Fruit fly (Drosophila melanogaster) whole organism, embryonic: ENCODE results near the gene CG8372.

Source experiments
- CG10462 ChIP-seq: fragments of 200-800 bp; sonication (Bioruptor generic); optimal IDR thresholded peaks from 2 replicates; lab custom pipeline; 2016; ENCODE audit warnings: missing biosample characterization, missing genetic modification characterization
- CG13894 ChIP-seq: fragments of 200-800 bp; sonication (Bioruptor generic); optimal IDR thresholded peaks from 3 replicates; lab custom pipeline; 2018; ENCODE audit warnings: missing biosample characterization, mild to moderate bottlenecking, missing genetic modification characterization, moderate library complexity
- CG16863 ChIP-seq: fragments of 200-800 bp; sonication (Bioruptor generic); optimal IDR thresholded peaks from 3 replicates; lab custom pipeline; 2016; ENCODE audit warnings: missing biosample characterization, missing genetic modification characterization
- CG2199 ChIP-seq: fragments of 200-800 bp; sonication (Bioruptor generic); IDR thresholded peaks from 3 replicates; pipeline ENCODE4 v1.3.6; 2022; ENCODE audit warnings: missing biosample characterization, missing genetic modification characterization
- Elba2 ChIP-seq: fragments of 200-800 bp; sonication (Bioruptor generic); optimal IDR thresholded peaks from 3 replicates; lab custom pipeline; 2016; ENCODE audit warnings: missing biosample characterization, missing genetic modification characterization
- H2.0 ChIP-seq: fragments of 200-800 bp; sonication (Bioruptor generic); IDR thresholded peaks from 2 replicates; pipeline ENCODE4 v1.3.6; 2022; ENCODE audit warnings: missing biosample characterization, missing genetic modification characterization
- Mad ChIP-seq: fragments of 200-800 bp; sonication (Bioruptor generic); optimal IDR thresholded peaks from 2 replicates; lab custom pipeline; 2016; ENCODE audit warnings: missing biosample characterization, missing genetic modification characterization
- Med ChIP-seq: fragments of 200-800 bp; sonication (Bioruptor generic); peaks from one replicate; lab custom pipeline; 2016; ENCODE audit warnings: missing biosample characterization, missing genetic modification characterization, mild to moderate bottlenecking, inconsistent platforms, moderate library complexity
- bab2 ChIP-seq: fragments of 200-800 bp; sonication (Bioruptor generic); optimal IDR thresholded peaks from 2 replicates; lab custom pipeline; 2016; ENCODE audit warnings: missing biosample characterization, missing genetic modification characterization
- bowl ChIP-seq: fragments of 200-800 bp; sonication (Bioruptor generic); IDR thresholded peaks from 2 replicates; pipeline ENCODE4 v1.3.6; 2022; ENCODE audit warnings: missing biosample characterization, missing genetic modification characterization
- fd64A ChIP-seq: fragments of 200-800 bp; sonication (Bioruptor generic); optimal IDR thresholded peaks from 3 replicates; lab custom pipeline; 2018; ENCODE audit warnings: missing biosample characterization, mild to moderate bottlenecking, missing genetic modification characterization
- knrl ChIP-seq: fragments of 200-800 bp; sonication (Bioruptor generic); IDR thresholded peaks from 3 replicates; pipeline ENCODE4 v1.3.6; 2022; ENCODE audit warnings: missing biosample characterization, missing genetic modification characterization; ENCODE audit not compliant: partially characterized antibody
- mam ChIP-seq: fragments of 200-800 bp; sonication (Bioruptor generic); optimal IDR thresholded peaks from 3 replicates; lab custom pipeline; 2016; ENCODE audit warnings: missing biosample characterization, missing genetic modification characterization
- seq ChIP-seq: fragments of 200-800 bp; sonication (Bioruptor generic); IDR thresholded peaks from 2 replicates; pipeline ENCODE4 v1.3.6; 2022; ENCODE audit warnings: missing biosample characterization, missing genetic modification characterization
- stwl ChIP-seq: fragments of 200-800 bp; sonication (Bioruptor generic); optimal IDR thresholded peaks from 3 replicates; lab custom pipeline; 2018; ENCODE audit warnings: missing biosample characterization, mild to moderate bottlenecking, missing genetic modification characterization, moderate library complexity

Gene CG8372

DNA sequence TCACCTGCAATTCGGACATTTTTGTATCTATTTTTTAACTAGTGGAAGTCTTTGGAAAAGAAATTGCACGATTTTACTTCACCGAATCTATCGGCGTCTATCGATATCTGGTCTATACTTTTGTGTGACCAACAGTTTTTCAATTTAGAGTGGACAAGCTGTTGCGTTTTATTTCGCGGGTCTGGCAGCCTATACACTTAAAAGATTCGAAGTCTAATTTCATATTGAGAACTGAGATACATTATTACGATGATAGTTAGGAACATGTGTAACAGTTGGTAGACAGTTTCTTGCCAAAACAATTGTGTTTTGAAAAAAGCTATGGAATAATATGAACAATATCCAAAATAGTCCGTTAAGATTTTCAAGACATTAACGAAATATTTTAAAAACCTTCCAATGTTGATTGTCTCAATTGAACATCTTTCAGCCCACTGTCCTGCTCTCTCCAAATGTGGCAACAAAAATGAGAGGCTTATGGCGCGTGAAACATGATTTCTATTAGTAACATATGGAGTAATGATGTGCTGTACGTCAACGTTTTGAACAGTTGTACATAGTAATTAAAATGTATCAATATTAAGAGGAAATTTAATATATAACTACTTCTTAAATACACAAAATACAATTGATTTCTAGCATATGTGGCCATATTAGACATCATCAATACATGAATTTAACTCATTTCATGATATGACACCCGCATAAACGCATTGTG lies 50.2 kb downstream of the CG8372 start, which contains the start of gene Acbp1 (continued):
- TF ChIP-seq Med (GFP tag; lab: Kevin White, UChicago) (peak; percentile 99), H2.0 (peak; percentile 76), stwl (tag; lab: Kevin White, UChicago) (peak; percentile 96), Elba2 (GFP tag; lab: Kevin White, UChicago) (peak; percentile 60), CG16863 (GFP tag; lab: Kevin White, UChicago) (peak; percentile 95), knrl (peak; percentile 77), seq (GFP tag; lab: Robert Waterston, UW) (peak; percentile 93), CG10462 (GFP tag; lab: Kevin White, UChicago) (peak; percentile 88), mam (GFP tag; lab: Kevin White, UChicago) (peak; percentile 98), Mad (GFP tag; lab: Kevin White, UChicago) (peak; percentile 91), bowl (GFP tag; lab: Robert Waterston, UW) (peak; percentile 70), CG13894 (peak; percentile 98), CG2199 (GFP tag; lab: Robert Waterston, UW) (peak; percentile 88; the same call in 1 of the 3 replicates), fd64A (GFP tag; lab: Kevin White, UChicago) (peak; percentile 95), bab2 (GFP tag; lab: Kevin White, UChicago) (peak; percentile 93)
